Worm (Caenorhabditis elegans): ENCODE results near the gene fbxa-24.

Gene fbxa-24

ce11 chrII:3808104-3808503, 8.2 kb upstream of the fbxa-24 start, which contains the start of gene F54D10.5 (continued):
- TF ChIP-seq fkh-8 (tag; optimal IDR thresholded peaks at IDR 0.05) (peak; percentile 47), mab-9 (GFP tag; IDR thresholded peaks at IDR 0.05) (peak; percentile 41; the same call in 1 of the 2 replicates), dsc-1 (tag; optimal IDR thresholded peaks at IDR 0.05) (no peak), zag-1 (tag; optimal IDR thresholded peaks at IDR 0.05) (no peak), fkh-4 (tag; optimal IDR thresholded peaks at IDR 0.05; ENCODE audit: borderline replicate concordance) (no peak), nhr-77 (tag; optimal IDR thresholded peaks at IDR 0.05) (no peak), swsn-7 (tag; optimal IDR thresholded peaks at IDR 0.05) (peak; percentile 82), mef-2 (tag; optimal IDR thresholded peaks at IDR 0.05) (no peak), vab-15 (tag; optimal IDR thresholded peaks at IDR 0.05) (no peak), skn-1 (tag; optimal IDR thresholded peaks at IDR 0.05) (peak; percentile 88), nhr-71 (tag; optimal IDR thresholded peaks at IDR 0.05) (peak; percentile 87), rnt-1 (tag; optimal IDR thresholded peaks at IDR 0.05) (peak; percentile 93), ama-1 (optimal IDR thresholded peaks at IDR 0.05) (no peak), lir-3 (tag; optimal IDR thresholded peaks at IDR 0.05; ENCODE audit: poor library complexity) (no peak), lin-15B (tag; optimal IDR thresholded peaks at IDR 0.05) (peak; percentile 63), ceh-90 (tag; optimal IDR thresholded peaks at IDR 0.05) (peak; percentile 15), nhr-76 (tag; optimal IDR thresholded peaks at IDR 0.05) (no peak), fkh-10 (GFP tag; optimal IDR thresholded peaks at IDR 0.05) (no peak), fos-1 (tag; optimal IDR thresholded peaks at IDR 0.05) (peak; percentile 47), pqm-1 (tag; optimal IDR thresholded peaks at IDR 0.05) (no peak), unc-62 (GFP tag; optimal IDR thresholded peaks at IDR 0.05) (no peak), alr-1 (tag; optimal IDR thresholded peaks at IDR 0.05; ENCODE audit: borderline replicate concordance) (no peak), dpl-1 (GFP tag; optimal IDR thresholded peaks at IDR 0.05) (peak; percentile 95), C04F5.9 (tag; optimal IDR thresholded peaks at IDR 0.05) (peak; percentile 54), lin-39 (tag; optimal IDR thresholded peaks at IDR 0.05) (peak; percentile 69), nhr-12 (tag; optimal IDR thresholded peaks at IDR 0.05) (no peak), ets-5 (GFP tag; IDR thresholded peaks at IDR 0.05) (no peak), mep-1 (tag; optimal IDR thresholded peaks at IDR 0.05) (peak; percentile 71), aha-1 (tag; optimal IDR thresholded peaks at IDR 0.05) (no peak), blmp-1 (tag; optimal IDR thresholded peaks at IDR 0.05) (no peak), unc-130 (tag; optimal IDR thresholded peaks at IDR 0.05) (peak; percentile 81), irx-1 (tag; optimal IDR thresholded peaks at IDR 0.05) (no peak), nhr-47 (tag; optimal IDR thresholded peaks at IDR 0.05) (peak; percentile 85), snu-23 (GFP tag; optimal IDR thresholded peaks at IDR 0.05) (peak; percentile 82), egl-27 (tag; optimal IDR thresholded peaks at IDR 0.05) (no peak), nhr-28 (tag; optimal IDR thresholded peaks at IDR 0.05) (no peak), nhr-85 (tag) (peak; percentile 89), jun-1 (tag; optimal IDR thresholded peaks at IDR 0.05) (peak; percentile 37), elt-2 (tag; optimal IDR thresholded peaks at IDR 0.05) (peak; percentile 73), efl-1 (optimal IDR thresholded peaks at IDR 0.05) (peak; percentile 81 to 95), efl-1 (GFP tag; optimal IDR thresholded peaks at IDR 0.05 in 1 of 2) (peak; percentile 91 to 99), C16A3.4 (tag; optimal IDR thresholded peaks at IDR 0.05) (peak; percentile 77), unc-98 (GFP tag; IDR thresholded peaks at IDR 0.05) (no peak), lin-13 (GFP tag; optimal IDR thresholded peaks at IDR 0.05) (peak; percentile 55), nhr-19 (GFP tag; conservative IDR thresholded peaks at IDR 0.05) (peak; percentile 82), aly-2 (tag; optimal IDR thresholded peaks at IDR 0.05) (no peak)

- TF ChIP-seq mdl-1 (tag; optimal IDR thresholded peaks at IDR 0.05) = no peak
- no peak for TF ChIP-seq ceh-90 (tag; optimal IDR thresholded peaks at IDR 0.05)
- TF ChIP-seq blmp-1 (tag; optimal IDR thresholded peaks at IDR 0.05) = no peak
- no peak for TF ChIP-seq mef-2 (tag; optimal IDR thresholded peaks at IDR 0.05)
- TF ChIP-seq tbx-2 (tag; optimal IDR thresholded peaks at IDR 0.05) = no peak
- no peak for TF ChIP-seq nhr-11 (tag; optimal IDR thresholded peaks at IDR 0.05)
- no peak for TF ChIP-seq snu-23 (GFP tag; optimal IDR thresholded peaks at IDR 0.05)
- TF ChIP-seq ets-5 (GFP tag; IDR thresholded peaks at IDR 0.05) = no peak
- TF ChIP-seq hlh-4 (tag; optimal IDR thresholded peaks at IDR 0.05) = no peak
- no peak for TF ChIP-seq snpc-4 (tag; optimal IDR thresholded peaks at IDR 0.05)
- TF ChIP-seq fkh-10 (GFP tag; optimal IDR thresholded peaks at IDR 0.05) = no peak
- no peak for TF ChIP-seq C34B4.2 (tag; optimal IDR thresholded peaks at IDR 0.05)
Observed at ce11 chrII:3808643-3809042, 7.7 kb upstream of the fbxa-24 start.
